Fruit fly (Drosophila melanogaster) whole organism, embryonic: Measurements from ENCODE around the gene RpS15Aa.

ENCODE experiments used
- Antp ChIP-seq: fragments of 200-800 bp; sonication (Bioruptor generic); optimal IDR thresholded peaks from 3 replicates; lab custom pipeline; 2016; ENCODE audit warnings: missing biosample characterization, missing genetic modification characterization
- Awh ChIP-seq: fragments of 200-800 bp; sonication (Bioruptor generic); IDR thresholded peaks from 2 replicates; pipeline ENCODE4, ENCODE4 v1.3.6; 2022; ENCODE audit warnings: missing biosample characterization, missing genetic modification characterization
- Blimp-1 ChIP-seq: fragments of 200-800 bp; sonication (Bioruptor generic); optimal IDR thresholded peaks from 3 replicates; lab custom pipeline; 2018; ENCODE audit warnings: missing biosample characterization, missing genetic modification characterization, mild to moderate bottlenecking, moderate library complexity, missing genetic modification reagents
- BtbVII ChIP-seq: fragments of 200-800 bp; sonication (Bioruptor generic); optimal IDR thresholded peaks from 3 replicates; lab custom pipeline; 2017; ENCODE audit warnings: missing biosample characterization, mild to moderate bottlenecking, missing genetic modification characterization
- CG11247 ChIP-seq: fragments of 200-800 bp; sonication (Bioruptor generic); IDR thresholded peaks from 2 replicates; pipeline ENCODE4 v1.3.6; 2022; ENCODE audit warnings: missing biosample characterization, missing genetic modification characterization
- CG12104 ChIP-seq: fragments of 200-800 bp; sonication (Bioruptor generic); optimal IDR thresholded peaks from 3 replicates; lab custom pipeline; 2016; ENCODE audit warnings: missing biosample characterization, missing genetic modification characterization
- CG14710 ChIP-seq: fragments of 200-800 bp; sonication (Bioruptor generic); optimal IDR thresholded peaks from 3 replicates; lab custom pipeline; 2019; ENCODE audit warnings: missing biosample characterization, mild to moderate bottlenecking, missing genetic modification characterization, moderate library complexity
- CG15011 ChIP-seq: fragments of 200-800 bp; sonication (Bioruptor generic); optimal IDR thresholded peaks from 3 replicates; lab custom pipeline; 2018; ENCODE audit warnings: missing biosample characterization, mild to moderate bottlenecking, missing genetic modification characterization
- CG1603 ChIP-seq: fragments of 200-800 bp; sonication (Bioruptor generic); optimal IDR thresholded peaks from 2 replicates; lab custom pipeline; 2019; ENCODE audit warnings: missing biosample characterization, mild to moderate bottlenecking, missing genetic modification characterization, moderate library complexity
- CG1647 ChIP-seq: fragments of 200-800 bp; sonication (Bioruptor generic); optimal IDR thresholded peaks from 3 replicates; lab custom pipeline; 2016; ENCODE audit warnings: missing biosample characterization, missing genetic modification characterization
- CG16813 ChIP-seq: fragments of 200-800 bp; sonication (Bioruptor generic); IDR thresholded peaks from 3 replicates; pipeline ENCODE4 v1.3.6; 2022; ENCODE audit warnings: missing biosample characterization, missing genetic modification characterization; ENCODE audit not compliant: partially characterized antibody
- CG17361 ChIP-seq: fragments of 200-800 bp; sonication (Bioruptor generic); IDR thresholded peaks from 3 replicates; pipeline ENCODE4 v1.3.6; 2022; ENCODE audit warnings: missing biosample characterization, missing genetic modification characterization
- CG17612 ChIP-seq: fragments of 200-800 bp; sonication (Bioruptor generic); IDR thresholded peaks from 2 replicates; pipeline ENCODE4 v1.3.6; 2022; ENCODE audit warnings: missing biosample characterization, missing genetic modification characterization
- CG31441 ChIP-seq: fragments of 200-800 bp; sonication (Bioruptor generic); IDR thresholded peaks from 2 replicates; pipeline ENCODE4 v1.3.6; 2022; ENCODE audit warnings: missing biosample characterization, missing genetic modification characterization
- CG32767 ChIP-seq: fragments of 200-800 bp; sonication (Bioruptor generic); IDR thresholded peaks from 2 replicates; pipeline ENCODE4 v1.3.6; 2022; ENCODE audit warnings: missing biosample characterization, missing genetic modification characterization
- CG32772 ChIP-seq: fragments of 200-800 bp; sonication (Bioruptor generic); IDR thresholded peaks from 2 replicates; pipeline ENCODE4 v1.3.6; 2022; ENCODE audit warnings: missing biosample characterization, missing genetic modification characterization
- CG33557 ChIP-seq: fragments of 200-800 bp; sonication (Bioruptor generic); optimal IDR thresholded peaks from 2 replicates; lab custom pipeline; 2019; ENCODE audit warnings: missing biosample characterization, mild to moderate bottlenecking, missing genetic modification characterization, moderate library complexity
- CG4617 ChIP-seq: fragments of 200-800 bp; sonication (Bioruptor generic); optimal IDR thresholded peaks from 3 replicates; lab custom pipeline; 2016; ENCODE audit warnings: missing biosample characterization, missing genetic modification characterization, borderline replicate concordance
- CG5180 ChIP-seq: fragments of 200-800 bp; sonication (Bioruptor generic); optimal IDR thresholded peaks from 3 replicates; lab custom pipeline; 2017; ENCODE audit warnings: missing biosample characterization, missing genetic modification characterization, mild to moderate bottlenecking, moderate library complexity, missing genetic modification reagents
- CG6175 ChIP-seq: fragments of 200-800 bp; sonication (Bioruptor generic); IDR thresholded peaks from 3 replicates; pipeline ENCODE4 v1.3.6; 2022; ENCODE audit warnings: missing biosample characterization, missing genetic modification characterization
- CG7372 ChIP-seq: fragments of 200-800 bp; sonication (Bioruptor generic); IDR thresholded peaks from 2 replicates; pipeline ENCODE4 v1.3.6; 2022; ENCODE audit warnings: missing biosample characterization, missing genetic modification characterization
- CG7987 ChIP-seq: fragments of 200-800 bp; sonication (Bioruptor generic); optimal IDR thresholded peaks from 2 replicates; lab custom pipeline; 2018; ENCODE audit warnings: missing biosample characterization, mild to moderate bottlenecking, missing genetic modification characterization, moderate library complexity
- CG9215 ChIP-seq: fragments of 200-800 bp; sonication (Bioruptor generic); IDR thresholded peaks from 2 replicates; pipeline ENCODE4 v1.3.6; 2022; ENCODE audit warnings: missing biosample characterization, missing genetic modification characterization
- CG9437 ChIP-seq: fragments of 200-800 bp; sonication (Bioruptor generic); optimal IDR thresholded peaks from 2 replicates; lab custom pipeline; 2018; ENCODE audit warnings: missing biosample characterization, mild to moderate bottlenecking, missing genetic modification characterization
- CTCF ChIP-seq: fragments of 200-800 bp; sonication (Bioruptor generic); optimal IDR thresholded peaks from 2 replicates; lab custom pipeline; 2017; ENCODE audit warnings: missing biosample characterization, mild to moderate bottlenecking, missing genetic modification characterization, moderate library complexity
- Dll ChIP-seq: fragments of 200-800 bp; sonication (Bioruptor generic); IDR thresholded peaks from 4 replicates; pipeline ENCODE4 v1.3.6; 2022; ENCODE audit warnings: missing biosample characterization, missing genetic modification characterization; ENCODE audit not compliant: partially characterized antibody
- Dp ChIP-seq: fragments of 200-800 bp; sonication (Bioruptor generic); optimal IDR thresholded peaks from 2 replicates; lab custom pipeline; 2018; ENCODE audit warnings: missing biosample characterization, mild to moderate bottlenecking, missing genetic modification characterization, moderate library complexity
- E2f1 ChIP-seq: fragments of 200-800 bp; sonication (Bioruptor generic); IDR thresholded peaks from 2 replicates; pipeline ENCODE4 v1.3.6; 2022; ENCODE audit warnings: missing biosample characterization, missing genetic modification characterization
- E2f2 ChIP-seq: fragments of 200-800 bp; sonication (Bioruptor generic); IDR thresholded peaks from 2 replicates; pipeline ENCODE4 v1.3.6; 2022; ENCODE audit warnings: missing biosample characterization, missing genetic modification characterization
- HmgD ChIP-seq: fragments of 200-800 bp; sonication (Bioruptor generic); optimal IDR thresholded peaks from 3 replicates; lab custom pipeline; 2016; ENCODE audit warnings: missing biosample characterization, missing genetic modification characterization
- Mrtf ChIP-seq: fragments of 200-800 bp; sonication (Bioruptor generic); IDR thresholded peaks from 3 replicates; pipeline ENCODE4 v1.3.6; 2022; ENCODE audit warnings: missing biosample characterization, missing genetic modification characterization
- NC2α ChIP-seq: fragments of 200-800 bp; sonication (Bioruptor generic); optimal IDR thresholded peaks from 2 replicates; lab custom pipeline; 2016; ENCODE audit warnings: missing biosample characterization, missing genetic modification characterization
- Pdp1 ChIP-seq, 2 experiments: fragments of 200-800 bp; sonication (Bioruptor generic); optimal IDR thresholded peaks; 3 replicates each; lab custom pipeline; 2016; ENCODE audit warnings: missing biosample characterization in 2 of 2, missing genetic modification characterization in 2 of 2, mild to moderate bottlenecking in 1 of 2, moderate library complexity in 1 of 2
- Spps ChIP-seq: fragments of 200-800 bp; sonication (Bioruptor generic); optimal IDR thresholded peaks from 2 replicates; lab custom pipeline; 2018; ENCODE audit warnings: missing biosample characterization, mild to moderate bottlenecking, missing genetic modification characterization
- ab ChIP-seq: fragments of 200-800 bp; sonication (Bioruptor generic); optimal IDR thresholded peaks from 2 replicates; lab custom pipeline; 2016; ENCODE audit warnings: missing biosample characterization, missing genetic modification characterization
- abd-A ChIP-seq: fragments of 200-800 bp; sonication (Bioruptor generic); optimal IDR thresholded peaks from 3 replicates; lab custom pipeline; 2019; ENCODE audit warnings: missing biosample characterization, mild to moderate bottlenecking, missing genetic modification characterization, moderate library complexity
- chm ChIP-seq: fragments of 200-800 bp; sonication (Bioruptor generic); IDR thresholded peaks from 2 replicates; pipeline ENCODE4 v1.3.6; 2022; ENCODE audit warnings: missing biosample characterization, missing genetic modification characterization
- ewg ChIP-seq: fragments of 200-800 bp; sonication (Bioruptor generic); optimal IDR thresholded peaks from 3 replicates; lab custom pipeline; 2017; ENCODE audit warnings: mild to moderate bottlenecking, missing biosample characterization, missing genetic modification reagents, missing genetic modification characterization
- exex ChIP-seq: fragments of 200-800 bp; sonication (Bioruptor generic); optimal IDR thresholded peaks from 4 replicates; lab custom pipeline; 2018; ENCODE audit warnings: missing biosample characterization, mild to moderate bottlenecking, missing genetic modification characterization, moderate library complexity
- gt ChIP-seq: fragments of 200-800 bp; sonication (Bioruptor generic); IDR thresholded peaks from 2 replicates; pipeline ENCODE4 v1.3.6; 2022; ENCODE audit warnings: missing biosample characterization, missing genetic modification characterization
- jing ChIP-seq: fragments of 200-800 bp; sonication (Bioruptor generic); optimal IDR thresholded peaks from 2 replicates; lab custom pipeline; 2018; ENCODE audit warnings: missing biosample characterization, mild to moderate bottlenecking, missing genetic modification characterization
- klu ChIP-seq: fragments of 200-800 bp; sonication (Bioruptor generic); IDR thresholded peaks from 2 replicates; pipeline ENCODE4 v1.3.6; 2022; ENCODE audit warnings: missing biosample characterization, missing genetic modification characterization
- nerfin-2 ChIP-seq: fragments of 200-800 bp; sonication (Bioruptor generic); IDR thresholded peaks from 2 replicates; pipeline ENCODE4 v1.3.6; 2022; ENCODE audit warnings: missing biosample characterization, missing genetic modification characterization; ENCODE audit not compliant: partially characterized antibody
- phol ChIP-seq: fragments of 200-800 bp; sonication (Bioruptor generic); optimal IDR thresholded peaks from 3 replicates; lab custom pipeline; 2018; ENCODE audit warnings: missing biosample characterization, mild to moderate bottlenecking, missing genetic modification characterization, moderate library complexity
- pita ChIP-seq: fragments of 200-800 bp; sonication (Bioruptor generic); optimal IDR thresholded peaks from 2 replicates; lab custom pipeline; 2017; ENCODE audit warnings: missing biosample characterization, mild to moderate bottlenecking, missing genetic modification characterization
- sqz ChIP-seq: fragments of 200-800 bp; sonication (Bioruptor generic); optimal IDR thresholded peaks from 3 replicates; lab custom pipeline; 2018; ENCODE audit warnings: missing biosample characterization, mild to moderate bottlenecking, missing genetic modification characterization
- trem ChIP-seq: fragments of 200-800 bp; optimal IDR thresholded peaks from 3 replicates; lab custom pipeline; 2019; ENCODE audit warnings: missing biosample characterization, mild to moderate bottlenecking, missing genetic modification characterization, moderate library complexity
- zen ChIP-seq: fragments of 200-800 bp; sonication (Bioruptor generic); optimal IDR thresholded peaks from 3 replicates; lab custom pipeline; 2018; ENCODE audit warnings: missing biosample characterization, mild to moderate bottlenecking, missing genetic modification characterization, moderate library complexity

RpS15Aa gene

DNA sequence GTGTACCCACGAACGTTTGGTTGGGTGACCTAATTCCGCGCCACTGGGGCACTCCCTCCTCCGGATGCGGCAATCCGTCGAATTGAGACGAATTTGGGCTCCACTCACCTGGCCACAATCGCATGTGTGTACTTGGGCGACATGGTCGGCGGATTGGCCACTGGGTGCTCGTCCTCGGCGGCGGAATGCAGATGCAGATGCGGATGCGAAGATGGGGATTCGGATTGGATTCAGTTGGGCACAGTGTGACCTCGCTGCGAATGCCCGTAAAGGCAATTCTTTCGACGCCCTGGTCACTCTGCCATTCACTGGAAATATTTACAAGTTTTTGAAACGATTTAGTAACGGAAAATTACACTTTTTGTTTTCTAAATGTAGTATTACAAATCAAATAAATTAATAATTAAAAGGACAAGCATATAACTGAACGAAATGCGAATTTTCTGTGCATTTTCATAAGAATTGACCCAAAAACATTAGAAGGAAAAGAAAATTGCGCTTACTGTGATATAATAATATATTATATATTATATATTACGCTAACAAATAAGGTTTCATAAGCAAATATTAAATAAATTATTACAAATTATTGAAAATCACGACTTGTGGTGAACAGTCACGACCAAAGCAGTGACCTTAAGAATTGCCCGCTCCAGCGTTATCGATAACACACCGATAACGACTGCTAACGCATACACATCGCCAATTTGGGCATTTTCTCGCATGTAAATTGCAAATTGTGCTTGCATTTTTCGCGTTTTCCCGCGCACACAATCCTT is 40.9 kb downstream of the RpS15Aa start, which contains the start of gene CG1622 (continued):
- TF ChIP-seq CG17361 = peak; percentile 65
- no peak for TF ChIP-seq Blimp-1 (GFP tag; lab: Kevin White, UChicago)
- TF ChIP-seq CG17612 (GFP tag; lab: Robert Waterston, UW) = no peak
- TF ChIP-seq sqz (GFP tag; lab: Kevin White, UChicago) = peak; percentile 10
- TF ChIP-seq HmgD = no peak
- TF ChIP-seq jing (GFP tag; lab: Kevin White, UChicago) = no peak
- TF ChIP-seq CG9215 (GFP tag; lab: Robert Waterston, UW) = peak; percentile 18; the same call in 1 of the 2 replicates

dm6 chrX:13287854-13288376 is 49.6 kb downstream of the RpS15Aa start, which contains the start of gene Remo:
Gene Remo, plus strand, starts transcription at chrX:13288051.
- TF ChIP-seq phol (tag; lab: Kevin White, UChicago) = peak; percentile 37
- no peak for TF ChIP-seq CG7372
- no peak for TF ChIP-seq Awh (GFP tag; lab: Robert Waterston, UW)
- no peak for TF ChIP-seq gt (GFP tag; lab: Robert Waterston, UW)
- no peak for TF ChIP-seq exex (tag; lab: Kevin White, UChicago)
- TF ChIP-seq pita (GFP tag; lab: Kevin White, UChicago) = peak; percentile 78
- no peak for TF ChIP-seq Spps (tag; lab: Kevin White, UChicago)
- TF ChIP-seq CG15011 (GFP tag; lab: Kevin White, UChicago) = no peak
- TF ChIP-seq CTCF (GFP tag; lab: Kevin White, UChicago) = peak; percentile 40
- TF ChIP-seq CG6175 (GFP tag; lab: Robert Waterston, UW) = no peak
- TF ChIP-seq CG1647 (GFP tag; lab: Kevin White, UChicago) = no peak
- TF ChIP-seq Dll (GFP tag; lab: Robert Waterston, UW) = peak; percentile 66
- TF ChIP-seq nerfin-2 (GFP tag; lab: Robert Waterston, UW) = no peak
- TF ChIP-seq trem (tag; lab: Kevin White, UChicago) = peak; percentile 34
- no peak for TF ChIP-seq CG5180 (GFP tag; lab: Kevin White, UChicago)
- no peak for TF ChIP-seq ab (GFP tag; lab: Kevin White, UChicago)
- no peak for TF ChIP-seq CG12104 (GFP tag; lab: Kevin White, UChicago)
- peak in 1 of 2 experiments; percentile 61 for TF ChIP-seq Pdp1 (GFP tag; optimal IDR thresholded peaks at IDR 0.05; lab: Kevin White, UChicago)
- no peak for TF ChIP-seq CG1603 (tag; lab: Kevin White, UChicago)
- no peak for TF ChIP-seq CG7987 (GFP tag; lab: Kevin White, UChicago)
- no peak for TF ChIP-seq E2f1 (GFP tag; lab: Robert Waterston, UW)
- no peak for TF ChIP-seq klu
- TF ChIP-seq ewg (GFP tag; lab: Kevin White, UChicago) = peak; percentile 39
- no peak for TF ChIP-seq CG9437 (GFP tag; lab: Kevin White, UChicago)
- no peak for TF ChIP-seq CG17612 (GFP tag; lab: Robert Waterston, UW)
- no peak for TF ChIP-seq CG11247 (GFP tag; lab: Robert Waterston, UW)
- no peak for TF ChIP-seq abd-A (tag; lab: Kevin White, UChicago)
- TF ChIP-seq CG31441 (GFP tag; lab: Robert Waterston, UW) = no peak
- no peak for TF ChIP-seq CG32772 (GFP tag; lab: Robert Waterston, UW)
- no peak for TF ChIP-seq BtbVII (GFP tag; lab: Kevin White, UChicago)
- TF ChIP-seq CG33557 (GFP tag; lab: Kevin White, UChicago) = no peak
- TF ChIP-seq Mrtf (GFP tag; lab: Robert Waterston, UW) = no peak
- peak; percentile 83 for TF ChIP-seq Dp (GFP tag; lab: Kevin White, UChicago)
- no peak for TF ChIP-seq Antp (GFP tag; lab: Kevin White, UChicago)
- no peak for TF ChIP-seq NC2α (GFP tag; lab: Kevin White, UChicago)
- peak; percentile 66 for TF ChIP-seq CG4617 (GFP tag; lab: Kevin White, UChicago)
- no peak for TF ChIP-seq CG32767
- peak; percentile 55 for TF ChIP-seq CG14710 (tag; lab: Kevin White, UChicago)
- no peak for TF ChIP-seq chm (GFP tag; lab: Robert Waterston, UW)
- peak; percentile 79 for TF ChIP-seq CG16813 (GFP tag; lab: Robert Waterston, UW)
- TF ChIP-seq zen (tag; lab: Kevin White, UChicago) = no peak
- TF ChIP-seq E2f2 = peak; percentile 86
